Worm (Caenorhabditis elegans) whole organism, young adult: ENCODE measurements around the gene inx-6.

Source experiments
- B0019.2 ChIP-seq: fragments of 200-800 bp; sonication (Bioruptor generic); conservative IDR thresholded peaks from 2 replicates; pipeline ENCODE4 v1.3.6; 2022; ENCODE audit warnings: missing genetic modification reagents, missing genetic modification characterization, missing compliant biosample characterization
- B0261.1 ChIP-seq: sonication (generic microtip); optimal IDR thresholded peaks from 2 replicates; lab custom pipeline; 2016; ENCODE audit warnings: mild to moderate bottlenecking, missing genetic modification characterization, moderate library complexity, missing compliant biosample characterization
- C06A6.2 ChIP-seq: fragments of 200-800 bp; sonication (Bioruptor generic); conservative IDR thresholded peaks from 2 replicates; pipeline ENCODE4 v1.3.6; 2022; ENCODE audit warnings: missing genetic modification characterization, missing compliant biosample characterization
- F22D6.2 ChIP-seq: sonication (generic microtip); optimal IDR thresholded peaks from 2 replicates; lab custom pipeline; 2016; ENCODE audit warnings: mild to moderate bottlenecking, missing genetic modification characterization, missing compliant biosample characterization
- F23B12.7 ChIP-seq: sonication (generic microtip); optimal IDR thresholded peaks from 2 replicates; lab custom pipeline; 2017; ENCODE audit warnings: missing genetic modification characterization, mild to moderate bottlenecking, missing compliant biosample characterization, antibody characterized with exemption, moderate library complexity; ENCODE audit not compliant: insufficient read depth
- F33H1.4 ChIP-seq: fragments of 200-800 bp; sonication (Bioruptor generic); IDR thresholded peaks from 2 replicates; pipeline ENCODE4 v1.3.6; 2022; ENCODE audit warnings: missing genetic modification reagents, missing genetic modification characterization, missing compliant biosample characterization
- F37B4.10 ChIP-seq: fragments of 200-800 bp; sonication (Bioruptor generic); IDR thresholded peaks from 2 replicates; pipeline ENCODE4 v1.3.6; 2022; ENCODE audit warnings: missing genetic modification characterization, missing compliant biosample characterization
- F49E8.2 ChIP-seq: sonication (generic microtip); optimal IDR thresholded peaks from 3 replicates; lab custom pipeline; 2017; ENCODE audit warnings: missing genetic modification characterization, mild to moderate bottlenecking, missing compliant biosample characterization, antibody characterized with exemption, moderate library complexity; ENCODE audit not compliant: insufficient read depth
- F57C9.4 ChIP-seq: sonication (generic microtip); optimal IDR thresholded peaks from 2 replicates; lab custom pipeline; 2017; ENCODE audit warnings: mild to moderate bottlenecking, missing genetic modification characterization, missing compliant biosample characterization
- K11D2.4 ChIP-seq: fragments of 200-800 bp; sonication (Bioruptor generic); IDR thresholded peaks from 2 replicates; pipeline ENCODE4 v1.3.6; 2022; ENCODE audit warnings: missing genetic modification reagents, missing genetic modification characterization, missing compliant biosample characterization
- K12H6.12 ChIP-seq: fragments of 200-800 bp; sonication (Bioruptor generic); optimal IDR thresholded peaks from 2 replicates; lab custom pipeline; 2018; ENCODE audit warnings: mild to moderate bottlenecking, missing genetic modification characterization, missing compliant biosample characterization
- T26A5.8 ChIP-seq: sonication (generic microtip); optimal IDR thresholded peaks from 2 replicates; lab custom pipeline; 2016; ENCODE audit warnings: missing genetic modification characterization, missing compliant biosample characterization
- Y67H2A.10 ChIP-seq: fragments of 200-800 bp; sonication (Bioruptor generic); conservative IDR thresholded peaks from 2 replicates; pipeline ENCODE4 v1.3.6; 2022; ENCODE audit warnings: missing genetic modification reagents, missing genetic modification characterization, missing compliant biosample characterization
- ZK185.1 ChIP-seq: sonication (generic microtip); optimal IDR thresholded peaks from 2 replicates; lab custom pipeline; 2016; ENCODE audit warnings: mild to moderate bottlenecking, missing genetic modification characterization, missing compliant biosample characterization; ENCODE audit not compliant: poor library complexity, severe bottlenecking
- akir-1 ChIP-seq: fragments of 200-800 bp; sonication (Bioruptor generic); optimal IDR thresholded peaks from 2 replicates; lab custom pipeline; 2018; ENCODE audit warnings: mild to moderate bottlenecking, missing genetic modification characterization, moderate library complexity, missing compliant biosample characterization
- attf-5 ChIP-seq: fragments of 200-800 bp; sonication (Bioruptor generic); optimal IDR thresholded peaks from 2 replicates; lab custom pipeline; 2018; ENCODE audit warnings: mild to moderate bottlenecking, missing genetic modification characterization, missing compliant biosample characterization
- ceh-27 ChIP-seq: fragments of 200-800 bp; sonication (Bioruptor generic); optimal IDR thresholded peaks from 2 replicates; lab custom pipeline; 2018; ENCODE audit warnings: mild to moderate bottlenecking, missing genetic modification characterization, moderate library complexity, missing compliant biosample characterization
- ceh-79 ChIP-seq: sonication (generic microtip); optimal IDR thresholded peaks from 2 replicates; lab custom pipeline; 2017; ENCODE audit warnings: mild to moderate bottlenecking, missing genetic modification characterization, missing compliant biosample characterization
- ceh-91 ChIP-seq: fragments of 200-800 bp; sonication (Bioruptor generic); IDR thresholded peaks from 2 replicates; pipeline ENCODE4 v1.3.6; 2022; ENCODE audit warnings: missing genetic modification reagents, missing genetic modification characterization, missing compliant biosample characterization
- chd-7 ChIP-seq: sonication (generic microtip); optimal IDR thresholded peaks from 2 replicates; lab custom pipeline; 2016; ENCODE audit warnings: mild to moderate bottlenecking, missing genetic modification characterization, moderate library complexity, missing compliant biosample characterization
- efl-1 ChIP-seq: fragments of 150-350 bp; optimal IDR thresholded peaks from 2 replicates; lab custom pipeline; 2014; ENCODE audit warnings: missing biosample characterization, missing genetic modification reagents, missing genetic modification characterization
- egrh-3 ChIP-seq: fragments of 200-800 bp; sonication (Bioruptor generic); IDR thresholded peaks from 2 replicates; pipeline ENCODE4 v1.3.6; 2022; ENCODE audit warnings: missing genetic modification reagents, missing genetic modification characterization, missing compliant biosample characterization
- ets-4 ChIP-seq: fragments of 200-800 bp; sonication (Bioruptor generic); optimal IDR thresholded peaks from 2 replicates; lab custom pipeline; 2018; ENCODE audit warnings: mild to moderate bottlenecking, missing genetic modification characterization, missing compliant biosample characterization
- hsf-1 ChIP-seq: fragments of 200-800 bp; sonication (Bioruptor generic); IDR thresholded peaks from 2 replicates; pipeline ENCODE4 v1.3.6; 2022; ENCODE audit warnings: missing genetic modification reagents, missing genetic modification characterization, missing compliant biosample characterization
- lag-1 ChIP-seq: fragments of 200-800 bp; sonication (Bioruptor generic); IDR thresholded peaks from 2 replicates; pipeline ENCODE4 v1.3.6; 2022; ENCODE audit warnings: missing genetic modification reagents, missing genetic modification characterization, missing compliant biosample characterization
- lin-35 ChIP-seq, 3 experiments: fragments of 150-350 bp in 2 of 3; sonication (generic microtip) in 1 of 3; optimal IDR thresholded peaks; 2 replicates each; lab custom pipeline; 2014 to 2018; ENCODE audit warnings: missing biosample characterization in 3 of 3, missing genetic modification characterization in 3 of 3, missing genetic modification reagents in 3 of 3
- lin-40 ChIP-seq: sonication (generic microtip); optimal IDR thresholded peaks from 2 replicates; lab custom pipeline; 2016; ENCODE audit warnings: missing genetic modification characterization, mild to moderate bottlenecking, missing compliant biosample characterization, missing genotype, missing genetic modification reagents
- madf-10 ChIP-seq: sonication (generic microtip); optimal IDR thresholded peaks from 2 replicates; lab custom pipeline; 2016; ENCODE audit warnings: mild to moderate bottlenecking, missing genetic modification characterization, missing compliant biosample characterization
- mel-28 ChIP-seq: sonication (generic microtip); optimal IDR thresholded peaks from 2 replicates; lab custom pipeline; 2016; ENCODE audit warnings: borderline replicate concordance, mild to moderate bottlenecking, missing genetic modification characterization, missing compliant biosample characterization
- nfyb-1 ChIP-seq: fragments of 200-800 bp; sonication (Bioruptor generic); IDR thresholded peaks from 2 replicates; pipeline ENCODE4 v1.3.6; 2022; ENCODE audit warnings: missing genetic modification reagents, missing genetic modification characterization, missing compliant biosample characterization
- nhr-179 ChIP-seq: sonication (generic microtip); optimal IDR thresholded peaks from 2 replicates; lab custom pipeline; 2016; ENCODE audit warnings: mild to moderate bottlenecking, missing genetic modification characterization, missing compliant biosample characterization
- pbrm-1 ChIP-seq: fragments of 200-800 bp; sonication (Bioruptor generic); IDR thresholded peaks from 2 replicates; pipeline ENCODE4 v1.3.6; 2022; ENCODE audit warnings: missing genetic modification reagents, missing genetic modification characterization, missing compliant biosample characterization
- pha-4 ChIP-seq: fragments of 150-350 bp; sonication (generic microtip); optimal IDR thresholded peaks from 2 replicates; lab custom pipeline; 2014; ENCODE audit warnings: missing biosample characterization, missing genetic modification reagents, missing genetic modification characterization
- rcor-1 ChIP-seq: fragments of 200-800 bp; sonication (Bioruptor generic); IDR thresholded peaks from 2 replicates; pipeline ENCODE4 v1.3.6; 2022; ENCODE audit warnings: missing genetic modification reagents, missing genetic modification characterization, missing compliant biosample characterization
- repo-1 ChIP-seq: sonication (generic microtip); optimal IDR thresholded peaks from 2 replicates; lab custom pipeline; 2017; ENCODE audit warnings: mild to moderate bottlenecking, missing genetic modification characterization, missing compliant biosample characterization
- snpc-1.1 ChIP-seq: sonication (generic microtip); optimal IDR thresholded peaks from 2 replicates; lab custom pipeline; 2017; ENCODE audit warnings: missing genetic modification characterization, mild to moderate bottlenecking, missing compliant biosample characterization, antibody characterized with exemption, moderate library complexity, missing genotype, missing genetic modification reagents; ENCODE audit not compliant: insufficient read depth
- snpc-4 ChIP-seq, 5 experiments: fragments of 150-350 bp in 1 of 5; sonication (generic microtip) in 4 of 5; optimal IDR thresholded peaks; 2 replicates each; lab custom pipeline; 2014 to 2018; ENCODE audit warnings: missing genetic modification characterization in 5 of 5, missing biosample characterization in 3 of 5, antibody characterized with exemption in 2 of 5, mild to moderate bottlenecking in 2 of 5, missing compliant biosample characterization in 2 of 5, missing genotype in 2 of 5, moderate library complexity in 2 of 5, missing genetic modification reagents in 1 of 5
- somi-1 ChIP-seq: fragments of 200-800 bp; sonication (Bioruptor generic); optimal IDR thresholded peaks from 2 replicates; lab custom pipeline; 2018; ENCODE audit warnings: mild to moderate bottlenecking, missing genetic modification characterization, missing compliant biosample characterization
- tlf-1 ChIP-seq: fragments of 200-800 bp; sonication (Bioruptor generic); optimal IDR thresholded peaks from 2 replicates; lab custom pipeline; 2018; ENCODE audit warnings: mild to moderate bottlenecking, missing genetic modification characterization, missing compliant biosample characterization
- unc-130 ChIP-seq: sonication (generic microtip); optimal IDR thresholded peaks from 2 replicates; lab custom pipeline; 2016; ENCODE audit warnings: missing genetic modification reagents, missing genetic modification characterization, missing compliant biosample characterization
- unc-62 ChIP-seq: fragments of 150-350 bp; optimal IDR thresholded peaks from 2 replicates; lab custom pipeline; 2014; ENCODE audit warnings: missing biosample characterization, missing genetic modification reagents, missing genetic modification characterization
- ztf-26 ChIP-seq: sonication (generic microtip); optimal IDR thresholded peaks from 2 replicates; lab custom pipeline; 2017; ENCODE audit warnings: missing genetic modification characterization, missing compliant biosample characterization
- ztf-6 ChIP-seq: fragments of 200-800 bp; sonication (Bioruptor generic); IDR thresholded peaks from 2 replicates; pipeline ENCODE4 v1.3.6; 2022; ENCODE audit warnings: missing genetic modification reagents, missing genetic modification characterization, missing compliant biosample characterization

The inx-6 gene

ce11 chrIV:12762782-12763181, 16.4 kb downstream of the inx-6 start:
- no peak for TF ChIP-seq C06A6.2 (GFP tag; lab: Robert Waterston, UW)
- TF ChIP-seq hsf-1 (GFP tag; lab: Robert Waterston, UW) = no peak
- no peak for TF ChIP-seq B0261.1 (tag; lab: Kevin White, UChicago)
- TF ChIP-seq F57C9.4 (tag; lab: Kevin White, UChicago) = no peak
- TF ChIP-seq tlf-1 (GFP tag; lab: Kevin White, UChicago) = no peak

ce11 chrIV:12765067-12765466, 18.7 kb downstream of the inx-6 start, which contains the start of gene ZK897.10:
ZK897.10 (plus strand) TSS chrIV:12765351.
- no peak for TF ChIP-seq T26A5.8 (tag; lab: Kevin White, UChicago)
- TF ChIP-seq nhr-179 (tag; lab: Kevin White, UChicago) = no peak
- TF ChIP-seq F37B4.10 = no peak
- TF ChIP-seq akir-1 (GFP tag; lab: Kevin White, UChicago) = no peak
- TF ChIP-seq B0019.2 (GFP tag; lab: Robert Waterston, UW) = no peak
- no peak for TF ChIP-seq K11D2.4
- no peak for TF ChIP-seq lag-1 (GFP tag; lab: Robert Waterston, UW)
- TF ChIP-seq F23B12.7 (tag; lab: Kevin White, UChicago) = no peak
- TF ChIP-seq repo-1 (tag; lab: Kevin White, UChicago) = no peak
- no peak for TF ChIP-seq ceh-79 (tag; lab: Kevin White, UChicago)
- TF ChIP-seq F49E8.2 (tag; lab: Kevin White, UChicago) = no peak
- no peak for TF ChIP-seq F57C9.4 (tag; lab: Kevin White, UChicago)
- no peak for TF ChIP-seq ceh-91 (GFP tag; lab: Robert Waterston, UW)
- no peak for TF ChIP-seq somi-1 (GFP tag; lab: Kevin White, UChicago)

- no peak for TF ChIP-seq F33H1.4
- 0 out of 2 replicates have a peak, but pooled peaks have one; percentile 57 for TF ChIP-seq pbrm-1
- peak; percentile 15 for TF ChIP-seq chd-7 (tag; lab: Kevin White, UChicago)
- TF ChIP-seq ztf-26 (tag; lab: Kevin White, UChicago) = no peak
- TF ChIP-seq snpc-4 (GFP tag; optimal IDR thresholded peaks at IDR 0.05; lab: Kevin White, UChicago) = no peak
- peak in 1 of 4 experiments; percentile 22 for TF ChIP-seq snpc-4 (tag; optimal IDR thresholded peaks at IDR 0.05; lab: Kevin White, UChicago)
- TF ChIP-seq unc-130 (GFP tag; lab: Kevin White, UChicago) = no peak
- no peak for TF ChIP-seq Y67H2A.10 (GFP tag; lab: Robert Waterston, UW)
- TF ChIP-seq ZK185.1 (tag; lab: Kevin White, UChicago) = no peak
- no peak for TF ChIP-seq mel-28 (tag; lab: Kevin White, UChicago)
- TF ChIP-seq ceh-27 (GFP tag; lab: Kevin White, UChicago) = peak; percentile 51
- TF ChIP-seq pha-4 (tag; lab: Kevin White, UChicago) = no peak
- TF ChIP-seq F22D6.2 (tag; lab: Kevin White, UChicago) = no peak
- peak; percentile 73 for TF ChIP-seq K12H6.12 (tag; lab: Kevin White, UChicago)
- TF ChIP-seq attf-5 = peak; percentile 5
- TF ChIP-seq unc-62 (GFP tag; lab: Kevin White, UChicago) = no peak
- TF ChIP-seq nfyb-1 (GFP tag; lab: Robert Waterston, UW) = no peak
- no peak for TF ChIP-seq rcor-1 (GFP tag; lab: Robert Waterston, UW)
- no peak for TF ChIP-seq snpc-1.1
- peak; percentile 47 for TF ChIP-seq madf-10 (tag; lab: Kevin White, UChicago)
- peak in 1 of 3 experiments; percentile 41 for TF ChIP-seq lin-35 (GFP tag; optimal IDR thresholded peaks at IDR 0.05; lab: Kevin White, UChicago)
- TF ChIP-seq ztf-6 (GFP tag; lab: Robert Waterston, UW) = peak; percentile 26; the same call in 1 of the 2 replicates
- TF ChIP-seq efl-1 = no peak
- peak; percentile 3 for TF ChIP-seq somi-1 (GFP tag; lab: Kevin White, UChicago)
- TF ChIP-seq egrh-3 = peak; percentile 76
- TF ChIP-seq akir-1 (GFP tag; lab: Kevin White, UChicago) = no peak
- TF ChIP-seq ceh-79 (tag; lab: Kevin White, UChicago) = no peak
- no peak for TF ChIP-seq F49E8.2 (tag; lab: Kevin White, UChicago)
- peak; percentile 35 for TF ChIP-seq lin-40 (tag; lab: Kevin White, UChicago)
- TF ChIP-seq ets-4 = no peak
Measured at ce11 chrIV:12771414-12771813, 25.0 kb downstream of the inx-6 start.
